Worm (Caenorhabditis elegans) whole organism, L1 larva: Measurements from ENCODE around the gene idpp-7.

Experiments
- mdl-1 ChIP-seq, 2 experiments: fragments of 150-350 bp; optimal IDR thresholded peaks; 2 replicates each; lab custom pipeline; 2014 to 2017; ENCODE audit warnings: missing biosample characterization in 2 of 2, missing genetic modification characterization in 2 of 2, inconsistent platforms in 1 of 2
- tbx-2 ChIP-seq: sonication (generic microtip); optimal IDR thresholded peaks from 2 replicates; lab custom pipeline; 2016; ENCODE audit warnings: missing genetic modification characterization, missing compliant biosample characterization

DNA sequence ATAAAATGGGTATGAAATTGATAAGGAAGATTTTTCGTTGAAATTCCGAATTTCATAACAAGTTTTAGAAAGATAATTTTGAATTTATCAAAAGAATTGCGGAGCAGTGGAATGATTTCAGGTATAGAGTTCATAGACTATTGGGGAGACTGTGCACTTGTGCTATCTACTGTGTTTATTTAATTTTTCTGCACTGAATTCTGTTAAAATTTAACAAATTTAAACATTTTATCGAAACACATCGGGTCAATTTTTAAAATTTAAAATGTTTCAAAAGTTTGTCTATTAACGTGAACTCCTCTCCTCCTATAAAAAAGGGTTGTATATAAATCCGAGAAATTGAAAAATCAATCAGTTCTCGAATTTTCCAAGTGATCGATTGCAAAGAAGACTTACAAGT is 2.2 kb upstream of the idpp-7 start, which contains the start of gene C27D8.1:
- TF ChIP-seq mdl-1 (tag; optimal IDR thresholded peaks at IDR 0.05; lab: Kevin White, UChicago) (no peak), tbx-2 (tag; lab: Kevin White, UChicago) (no peak)
